Fruit fly (Drosophila melanogaster): ENCODE measurements around the gene CG33689.
A peak's percentile ranks its signal among the peaks of the same experiment; 100 is the strongest.

The CG33689 gene

DNA sequence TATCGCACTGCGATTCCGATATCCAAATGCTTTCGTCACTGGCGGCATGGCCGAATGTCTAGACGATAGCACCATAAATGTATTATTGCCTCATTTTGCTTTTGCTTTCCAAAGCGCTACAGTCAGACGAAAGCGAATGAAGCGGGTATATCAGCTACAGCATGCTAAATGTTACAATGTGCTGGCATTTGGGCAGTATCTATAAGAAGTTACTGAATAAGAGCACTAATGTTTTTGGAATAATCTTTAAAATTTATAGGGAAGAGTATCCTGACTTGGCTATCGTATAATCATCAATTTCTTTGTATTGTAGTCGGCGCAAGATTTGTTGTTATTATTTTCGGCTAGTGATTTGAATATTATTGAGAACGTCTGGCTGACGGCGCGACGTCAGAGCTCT is 3.2 kb downstream of the CG33689 start (continued):
- TF ChIP-seq CG13624 (GFP tag; optimal IDR thresholded peaks at IDR 0.05), result peak; percentile 88
- no peak for TF ChIP-seq lov (optimal IDR thresholded peaks at IDR 0.05)
- no peak; the same call in 2 of the 3 replicates for TF ChIP-seq lov (GFP tag; IDR thresholded peaks at IDR 0.05)
- no peak for TF ChIP-seq sima (GFP tag; optimal IDR thresholded peaks at IDR 0.05)
- no peak for TF ChIP-seq dan (GFP tag; IDR thresholded peaks at IDR 0.05)
- TF ChIP-seq tap (tag; optimal IDR thresholded peaks at IDR 0.05), result peak; percentile 80
- TF ChIP-seq disco-r (GFP tag; optimal IDR thresholded peaks at IDR 0.05), result peak; percentile 59
- no peak for TF ChIP-seq hkb (optimal IDR thresholded peaks at IDR 0.05)
- TF ChIP-seq hkb (GFP tag; IDR thresholded peaks at IDR 0.05), result peak; percentile 81
- peak; percentile 86 for TF ChIP-seq gem (tag; optimal IDR thresholded peaks at IDR 0.05)
- TF ChIP-seq CG12942 (GFP tag; optimal IDR thresholded peaks at IDR 0.05), result peak; percentile 27
- TF ChIP-seq vvl (GFP tag; IDR thresholded peaks at IDR 0.05), result peak; percentile 92; the same call in 1 of the 2 replicates
- no peak for TF ChIP-seq crol (GFP tag; IDR thresholded peaks at IDR 0.05)
- peak; percentile 10 for TF ChIP-seq CG1529 (GFP tag; optimal IDR thresholded peaks at IDR 0.05)
- no peak for TF ChIP-seq CG4617 (GFP tag; optimal IDR thresholded peaks at IDR 0.05; ENCODE audit: borderline replicate concordance)
- TF ChIP-seq CG8924 (tag; optimal IDR thresholded peaks at IDR 0.05), result peak; percentile 70
- peak; percentile 90 for TF ChIP-seq CG2678 (tag; optimal IDR thresholded peaks at IDR 0.05)
- peak; percentile 70 for TF ChIP-seq CG13894 (tag; optimal IDR thresholded peaks at IDR 0.05)
- peak; percentile 75 for TF ChIP-seq CG10147 (GFP tag; optimal IDR thresholded peaks at IDR 0.05)
- no peak for TF ChIP-seq CG13287 (GFP tag; IDR thresholded peaks at IDR 0.05; ENCODE audit: partially characterized antibody)
- TF ChIP-seq Sry-β (GFP tag; optimal IDR thresholded peaks at IDR 0.05), result no peak
- TF ChIP-seq vfl (GFP tag; optimal IDR thresholded peaks at IDR 0.05), result peak; percentile 26
- peak; percentile 87 for TF ChIP-seq Atf6 (GFP tag; IDR thresholded peaks at IDR 0.05)
- no peak for TF ChIP-seq Scr (GFP tag; IDR thresholded peaks at IDR 0.05; ENCODE audit: partially characterized antibody)
- peak; percentile 35 for TF ChIP-seq CG4282 (GFP tag; optimal IDR thresholded peaks at IDR 0.05)
- peak; percentile 87 for TF ChIP-seq rib (GFP tag; IDR thresholded peaks at IDR 0.05)
- TF ChIP-seq CG10209 (GFP tag; optimal IDR thresholded peaks at IDR 0.05), result peak; percentile 79
- no peak for TF ChIP-seq B-H2 (GFP tag; optimal IDR thresholded peaks at IDR 0.05)
- no peak for TF ChIP-seq zen (tag; optimal IDR thresholded peaks at IDR 0.05)
- TF ChIP-seq Adf1 (GFP tag; IDR thresholded peaks at IDR 0.05), result no peak
- no peak for TF ChIP-seq CG8478 (optimal IDR thresholded peaks at IDR 0.05)
- no peak for TF ChIP-seq grn (GFP tag; optimal IDR thresholded peaks at IDR 0.05)
- TF ChIP-seq fru (optimal IDR thresholded peaks at IDR 0.05), result no peak
- TF ChIP-seq tgo (GFP tag; IDR thresholded peaks at IDR 0.05), result peak; percentile 84
- peak; percentile 71 for TF ChIP-seq Bteb2 (GFP tag; optimal IDR thresholded peaks at IDR 0.05)
- TF ChIP-seq aop (GFP tag; IDR thresholded peaks at IDR 0.05), result peak; percentile 57; the same call in 1 of the 2 replicates
- peak; percentile 66 for TF ChIP-seq CG4424 (GFP tag; optimal IDR thresholded peaks at IDR 0.05)
- TF ChIP-seq mam (GFP tag; optimal IDR thresholded peaks at IDR 0.05), result peak; percentile 91
- no peak for TF ChIP-seq CG34224 (GFP tag; IDR thresholded peaks at IDR 0.05; ENCODE audit: partially characterized antibody)
- peak; percentile 25 for TF ChIP-seq cato (GFP tag; optimal IDR thresholded peaks at IDR 0.05; ENCODE audit: borderline replicate concordance)
- TF ChIP-seq CG1832 (GFP tag; optimal IDR thresholded peaks at IDR 0.05), result no peak
- TF ChIP-seq BtbVII (GFP tag; optimal IDR thresholded peaks at IDR 0.05), result peak; percentile 73
- TF ChIP-seq CG17568 (GFP tag; optimal IDR thresholded peaks at IDR 0.05), result peak; percentile 56
- no peak for TF ChIP-seq NC2α (GFP tag; optimal IDR thresholded peaks at IDR 0.05)
- peak; percentile 87 for TF ChIP-seq NFAT (GFP tag; IDR thresholded peaks at IDR 0.05)
- TF ChIP-seq CG8388 (GFP tag; optimal IDR thresholded peaks at IDR 0.05), result peak; percentile 38
- TF ChIP-seq HHEX (GFP tag; optimal IDR thresholded peaks at IDR 0.05), result peak; percentile 87
- TF ChIP-seq CG15011 (GFP tag; optimal IDR thresholded peaks at IDR 0.05), result peak; percentile 69
- peak; percentile 58 for TF ChIP-seq CG4854 (GFP tag; optimal IDR thresholded peaks at IDR 0.05)
- TF ChIP-seq CG16863 (GFP tag; optimal IDR thresholded peaks at IDR 0.05), result peak; percentile 64
- peak; percentile 58 for TF ChIP-seq CG18619 (GFP tag; optimal IDR thresholded peaks at IDR 0.05)
- TF ChIP-seq CG9876 (GFP tag; optimal IDR thresholded peaks at IDR 0.05), result peak; percentile 38
